Worm (Caenorhabditis elegans): ENCODE results near the gene F38B6.6.

- TF ChIP-seq gei-8 (GFP tag; optimal IDR thresholded peaks at IDR 0.05) (no peak), unc-62 (GFP tag; optimal IDR thresholded peaks at IDR 0.05 in 1 of 2) (no peak), unc-62 (tag; optimal IDR thresholded peaks at IDR 0.05) (no peak), nhr-11 (tag; optimal IDR thresholded peaks at IDR 0.05) (no peak), egl-27 (tag; optimal IDR thresholded peaks at IDR 0.05) (no peak), unc-130 (GFP tag; optimal IDR thresholded peaks at IDR 0.05) (no peak), mxl-2 (GFP tag; conservative IDR thresholded peaks at IDR 0.05) (no peak), dve-1 (tag; optimal IDR thresholded peaks at IDR 0.05; ENCODE audit: insufficient read depth) (no peak), lsy-2 (tag; optimal IDR thresholded peaks at IDR 0.05) (no peak), ztf-11 (tag; optimal IDR thresholded peaks at IDR 0.05) (no peak), ama-1 (optimal IDR thresholded peaks at IDR 0.05) (no peak)
Observed at ce11 chrX:6693331-6693730, 3.4 kb upstream of the F38B6.6 start, which contains the start of gene F38B6.3.

All from whole organism, L4 larva.